Fruit fly (Drosophila melanogaster) whole organism, pupa: Measurements from ENCODE around the gene CG13720.

Experiments
- CG10348 ChIP-seq: fragments of 200-800 bp; sonication (Bioruptor generic); IDR thresholded peaks from 2 replicates; pipeline ENCODE4 v1.3.6; 2022; ENCODE audit warnings: missing biosample characterization, missing genetic modification characterization
- CG13204 ChIP-seq: fragments of 200-800 bp; sonication (Bioruptor generic); optimal IDR thresholded peaks from 2 replicates; lab custom pipeline; 2018; ENCODE audit warnings: missing biosample characterization, mild to moderate bottlenecking, missing genetic modification characterization, moderate library complexity
- CG15710 ChIP-seq: fragments of 200-800 bp; sonication (Bioruptor generic); optimal IDR thresholded peaks from 2 replicates; lab custom pipeline; 2018; ENCODE audit warnings: missing biosample characterization, mild to moderate bottlenecking, missing genetic modification characterization, moderate library complexity
- CG17806 ChIP-seq: fragments of 200-800 bp; sonication (Bioruptor generic); optimal IDR thresholded peaks from 2 replicates; lab custom pipeline; 2018; ENCODE audit warnings: missing biosample characterization, mild to moderate bottlenecking, missing genetic modification characterization, moderate library complexity
- CG34367 ChIP-seq: fragments of 200-800 bp; sonication (Bioruptor generic); optimal IDR thresholded peaks from 2 replicates; lab custom pipeline; 2018; ENCODE audit warnings: missing biosample characterization, mild to moderate bottlenecking, missing genetic modification characterization
- CG4496 ChIP-seq: fragments of 200-800 bp; sonication (Bioruptor generic); IDR thresholded peaks from 3 replicates; pipeline ENCODE4 v1.3.6; 2022; ENCODE audit warnings: missing biosample characterization, missing genetic modification characterization
- EcR ChIP-seq: fragments of 200-800 bp; sonication (Bioruptor generic); optimal IDR thresholded peaks from 3 replicates; lab custom pipeline; 2019; ENCODE audit warnings: missing biosample characterization, missing genetic modification characterization, mild to moderate bottlenecking, moderate library complexity, missing genetic modification reagents
- Ets98B ChIP-seq: fragments of 200-800 bp; sonication (Bioruptor generic); IDR thresholded peaks from 2 replicates; pipeline ENCODE4 v1.3.6; 2022; ENCODE audit warnings: missing biosample characterization, missing genetic modification characterization
- Pif1A ChIP-seq: fragments of 200-800 bp; sonication (Bioruptor generic); optimal IDR thresholded peaks from 3 replicates; lab custom pipeline; 2016; ENCODE audit warnings: missing biosample characterization, missing genetic modification characterization
- Pif1B ChIP-seq: fragments of 200-800 bp; sonication (Bioruptor generic); optimal IDR thresholded peaks from 3 replicates; lab custom pipeline; 2016; ENCODE audit warnings: missing biosample characterization, missing genetic modification characterization
- rn ChIP-seq: fragments of 200-800 bp; sonication (Bioruptor generic); IDR thresholded peaks from 2 replicates; pipeline ENCODE4 v1.3.6; 2022; ENCODE audit warnings: missing biosample characterization, missing genetic modification characterization

dm6 chr3L:4549341-4549740, 49.0 kb upstream of the CG13720 start:
- no peak for TF ChIP-seq CG4496 (GFP tag; lab: Robert Waterston, UW)
- no peak for TF ChIP-seq Ets98B (GFP tag; lab: Robert Waterston, UW)
- TF ChIP-seq CG17806 (tag; lab: Kevin White, UChicago) = no peak
- no peak for TF ChIP-seq CG34367 (tag; lab: Kevin White, UChicago)
- no peak for TF ChIP-seq Pif1B
- no peak for TF ChIP-seq CG13204
- TF ChIP-seq CG10348 (GFP tag; lab: Robert Waterston, UW) = no peak
- TF ChIP-seq CG15710 = no peak
- no peak for TF ChIP-seq EcR (GFP tag; lab: Kevin White, UChicago)
- TF ChIP-seq Pif1A (GFP tag; lab: Kevin White, UChicago) = no peak
- TF ChIP-seq rn (GFP tag; lab: Robert Waterston, UW) = no peak
